Fruit fly (Drosophila melanogaster): Measurements from ENCODE around the gene Tektin-C.

The Tektin-C gene

DNA sequence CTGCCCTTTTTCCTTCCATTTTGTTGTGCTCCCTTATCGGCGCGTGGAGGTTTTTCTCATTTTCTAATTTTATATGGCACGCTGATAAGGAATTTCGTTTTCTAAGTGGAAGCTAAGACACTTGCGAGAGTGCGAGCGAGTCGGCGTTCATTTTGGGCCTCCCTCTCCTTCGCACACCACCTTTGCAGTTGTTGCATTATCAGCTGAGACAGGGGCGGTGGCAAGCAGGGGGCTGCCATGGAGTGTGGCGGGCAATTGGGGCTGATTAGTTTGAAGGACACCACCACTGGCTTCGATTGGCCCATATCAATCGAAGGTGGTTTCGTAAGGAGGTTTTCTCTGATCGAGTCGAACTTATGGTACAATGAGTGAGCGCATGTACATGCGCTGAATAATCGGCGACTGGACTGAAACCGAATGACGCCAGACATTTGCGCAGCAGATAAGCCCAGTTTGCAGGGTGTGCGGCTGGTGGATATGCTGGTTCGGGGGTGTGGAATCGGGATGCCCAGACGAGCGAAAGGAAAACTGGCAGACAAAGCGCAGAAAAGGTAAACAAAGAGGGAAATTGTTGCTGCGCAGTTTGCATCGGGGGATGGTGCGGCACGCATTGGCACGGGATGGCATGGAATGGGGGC lies 13.4 kb upstream of the Tektin-C start (continued):
- TF ChIP-seq jigr1 (GFP tag; IDR thresholded peaks at IDR 0.05): no peak
- peak; percentile 97 for TF ChIP-seq GATAe (GFP tag; conservative IDR thresholded peaks at IDR 0.05)
- peak; percentile 95 for TF ChIP-seq CG34376 (GFP tag; optimal IDR thresholded peaks at IDR 0.05)
- TF ChIP-seq CG1832 (GFP tag; optimal IDR thresholded peaks at IDR 0.05): peak; percentile 69
- 0 out of 3 replicates have a peak, but pooled peaks have one; percentile 46 for TF ChIP-seq CG34422 (GFP tag; IDR thresholded peaks at IDR 0.05)
- no peak for TF ChIP-seq BEAF-32 (GFP tag; optimal IDR thresholded peaks at IDR 0.05)
- TF ChIP-seq sd (tag; optimal IDR thresholded peaks at IDR 0.05): peak; percentile 59
- TF ChIP-seq tna (GFP tag; IDR thresholded peaks at IDR 0.05; ENCODE audit: partially characterized antibody): 0 out of 2 replicates have a peak, but pooled peaks have one; percentile 45
- no peak for TF ChIP-seq Spps (tag; optimal IDR thresholded peaks at IDR 0.05)
- TF ChIP-seq ERR (GFP tag; optimal IDR thresholded peaks at IDR 0.05): no peak
- TF ChIP-seq hb (GFP tag; IDR thresholded peaks at IDR 0.05; ENCODE audit: partially characterized antibody): 0 out of 3 replicates have a peak, but pooled peaks have one; percentile 45
- no peak for TF ChIP-seq CG11695 (GFP tag; IDR thresholded peaks at IDR 0.05)
- TF ChIP-seq shn (GFP tag; optimal IDR thresholded peaks at IDR 0.05): peak; percentile 22
- no peak for TF ChIP-seq sima (GFP tag; optimal IDR thresholded peaks at IDR 0.05)
- TF ChIP-seq Pdp1 (GFP tag; optimal IDR thresholded peaks at IDR 0.05): peak in 1 of 2 experiments; percentile 63
- TF ChIP-seq crol (GFP tag; IDR thresholded peaks at IDR 0.05): peak; percentile 93
- peak; percentile 57 for TF ChIP-seq CG13624 (GFP tag; optimal IDR thresholded peaks at IDR 0.05)
- no peak for TF ChIP-seq ind (GFP tag; optimal IDR thresholded peaks at IDR 0.05)
- no peak for TF ChIP-seq NC2α (GFP tag; optimal IDR thresholded peaks at IDR 0.05)
- no peak for TF ChIP-seq sc (optimal IDR thresholded peaks at IDR 0.05)
- TF ChIP-seq sc (GFP tag; optimal IDR thresholded peaks at IDR 0.05): no peak
- TF ChIP-seq ranshi (GFP tag; IDR thresholded peaks at IDR 0.05): 0 out of 2 replicates have a peak, but pooled peaks have one; percentile 5
- TF ChIP-seq Meics (GFP tag; optimal IDR thresholded peaks at IDR 0.05): no peak
- no peak for TF ChIP-seq CG10565 (GFP tag; optimal IDR thresholded peaks at IDR 0.05)
- TF ChIP-seq CG10543 (GFP tag; optimal IDR thresholded peaks at IDR 0.05): peak; percentile 66
- TF ChIP-seq mirr (GFP tag; optimal IDR thresholded peaks at IDR 0.05): peak; percentile 71
- peak; percentile 9 for TF ChIP-seq CG7987 (GFP tag; optimal IDR thresholded peaks at IDR 0.05)
- TF ChIP-seq Hsf (GFP tag; optimal IDR thresholded peaks at IDR 0.05): no peak
- peak; percentile 10 for TF ChIP-seq CG12071 (GFP tag; optimal IDR thresholded peaks at IDR 0.05)
- no peak for TF ChIP-seq H15 (GFP tag; IDR thresholded peaks at IDR 0.05)
- no peak for TF ChIP-seq CG32767 (GFP tag; IDR thresholded peaks at IDR 0.05)
- peak; percentile 27; the same call in 1 of the 3 replicates for TF ChIP-seq z (GFP tag; IDR thresholded peaks at IDR 0.05)
- peak; percentile 33 for TF ChIP-seq da (GFP tag; optimal IDR thresholded peaks at IDR 0.05)
- peak; percentile 29 for TF ChIP-seq sens (GFP tag)
- peak; percentile 17; the same call in 1 of the 2 replicates for TF ChIP-seq rib (GFP tag; IDR thresholded peaks at IDR 0.05)
- TF ChIP-seq lab (GFP tag; optimal IDR thresholded peaks at IDR 0.05): peak; percentile 74
- TF ChIP-seq CG31365 (tag; optimal IDR thresholded peaks at IDR 0.05): no peak
- no peak for TF ChIP-seq bsh (GFP tag; optimal IDR thresholded peaks at IDR 0.05)
- TF ChIP-seq Med (GFP tag): peak; percentile 75
- TF ChIP-seq Lpt (GFP tag; optimal IDR thresholded peaks at IDR 0.05): no peak
- peak; percentile 4 for TF ChIP-seq CG12769 (tag; optimal IDR thresholded peaks at IDR 0.05)
- no peak for TF ChIP-seq chn (GFP tag; optimal IDR thresholded peaks at IDR 0.05)
- peak; percentile 99 for TF ChIP-seq chinmo (GFP tag; IDR thresholded peaks at IDR 0.05; ENCODE audit: partially characterized antibody)
- TF ChIP-seq lilli (GFP tag; optimal IDR thresholded peaks at IDR 0.05): no peak
- no peak for TF ChIP-seq org-1 (GFP tag; optimal IDR thresholded peaks at IDR 0.05)
- TF ChIP-seq chm (GFP tag; IDR thresholded peaks at IDR 0.05): 0 out of 2 replicates have a peak, but pooled peaks have one; percentile 16
- no peak for TF ChIP-seq CG30431 (GFP tag; optimal IDR thresholded peaks at IDR 0.05)
- no peak for TF ChIP-seq cg (GFP tag; optimal IDR thresholded peaks at IDR 0.05)
- TF ChIP-seq CG15479 (GFP tag; optimal IDR thresholded peaks at IDR 0.05): peak; percentile 91
- TF ChIP-seq CG10654 (GFP tag; optimal IDR thresholded peaks at IDR 0.05): no peak

All from whole organism, embryonic.